Fruit fly (Drosophila melanogaster) whole organism, prepupa: ENCODE results near the gene Sec15.

Experiments
- CG10631 ChIP-seq: fragments of 200-800 bp; sonication (Bioruptor generic); optimal IDR thresholded peaks from 2 replicates; lab custom pipeline; 2016; ENCODE audit warnings: missing biosample characterization, missing genetic modification characterization
- CG10669 ChIP-seq: fragments of 200-800 bp; sonication (Bioruptor generic); optimal IDR thresholded peaks from 3 replicates; lab custom pipeline; 2018; ENCODE audit warnings: missing biosample characterization, mild to moderate bottlenecking, missing genetic modification characterization, moderate library complexity
- CG11294 ChIP-seq: fragments of 200-800 bp; sonication (Bioruptor generic); IDR thresholded peaks from 2 replicates; pipeline ENCODE4 v1.3.6; 2022; ENCODE audit warnings: missing biosample characterization, missing genetic modification characterization
- CG11762 ChIP-seq: fragments of 200-800 bp; sonication (Bioruptor generic); optimal IDR thresholded peaks from 3 replicates; lab custom pipeline; 2016; ENCODE audit warnings: missing biosample characterization, missing genetic modification characterization; ENCODE audit not compliant: insufficient read depth
- CG1621 ChIP-seq: fragments of 200-800 bp; sonication (Bioruptor generic); optimal IDR thresholded peaks from 3 replicates; lab custom pipeline; 2018; ENCODE audit warnings: missing biosample characterization, mild to moderate bottlenecking, missing genetic modification characterization
- CG3032 ChIP-seq: fragments of 200-800 bp; optimal IDR thresholded peaks from 2 replicates; lab custom pipeline; 2019; ENCODE audit warnings: missing biosample characterization, mild to moderate bottlenecking, missing genetic modification characterization, moderate library complexity
- CG31627 ChIP-seq: fragments of 200-800 bp; sonication (Bioruptor generic); optimal IDR thresholded peaks from 3 replicates; lab custom pipeline; 2016; ENCODE audit warnings: missing biosample characterization, missing genetic modification characterization
- CG34406 ChIP-seq: fragments of 200-800 bp; sonication (Bioruptor generic); optimal IDR thresholded peaks from 3 replicates; lab custom pipeline; 2016; ENCODE audit warnings: missing biosample characterization, missing genetic modification characterization
- CG3919 ChIP-seq: fragments of 200-800 bp; sonication (Bioruptor generic); optimal IDR thresholded peaks from 3 replicates; lab custom pipeline; 2016; ENCODE audit warnings: missing biosample characterization, missing genetic modification characterization
- CG4318 ChIP-seq: fragments of 200-800 bp; sonication (Bioruptor generic); optimal IDR thresholded peaks from 3 replicates; lab custom pipeline; 2017; ENCODE audit warnings: missing biosample characterization, mild to moderate bottlenecking, missing genetic modification characterization
- CG6276 ChIP-seq: fragments of 200-800 bp; sonication (Bioruptor generic); optimal IDR thresholded peaks from 2 replicates; lab custom pipeline; 2017; ENCODE audit warnings: missing biosample characterization, mild to moderate bottlenecking, missing genetic modification characterization
- CG6792 ChIP-seq: fragments of 200-800 bp; sonication (Bioruptor generic); optimal IDR thresholded peaks from 3 replicates; lab custom pipeline; 2016; ENCODE audit warnings: missing biosample characterization, missing genetic modification characterization
- CG6854 ChIP-seq: fragments of 200-800 bp; sonication (Bioruptor generic); optimal IDR thresholded peaks from 2 replicates; lab custom pipeline; 2017; ENCODE audit warnings: missing biosample characterization, mild to moderate bottlenecking, missing genetic modification characterization
- CG8319 ChIP-seq: fragments of 200-800 bp; sonication (Bioruptor generic); optimal IDR thresholded peaks from 3 replicates; lab custom pipeline; 2016; ENCODE audit warnings: missing biosample characterization, missing genetic modification characterization
- Eip78C ChIP-seq: fragments of 200-800 bp; sonication (Bioruptor generic); peaks from one replicate; lab custom pipeline; 2016; ENCODE audit warnings: missing biosample characterization, missing genetic modification characterization
- Eip93F ChIP-seq: fragments of 200-800 bp; sonication (Bioruptor generic); optimal IDR thresholded peaks from 2 replicates; lab custom pipeline; 2016; ENCODE audit warnings: missing biosample characterization, mild to moderate bottlenecking, missing genetic modification characterization
- Ets96B ChIP-seq: fragments of 200-800 bp; optimal IDR thresholded peaks from 2 replicates; lab custom pipeline; 2019; ENCODE audit warnings: missing biosample characterization, mild to moderate bottlenecking, missing genetic modification characterization, moderate library complexity
- Gug ChIP-seq: fragments of 200-800 bp; sonication (Bioruptor generic); IDR thresholded peaks from 2 replicates; pipeline ENCODE4 v1.3.6; 2022; ENCODE audit warnings: missing biosample characterization, missing genetic modification characterization
- Hr38 ChIP-seq: sonication (Bioruptor generic); optimal IDR thresholded peaks from 2 replicates; lab custom pipeline; 2016; ENCODE audit warnings: missing biosample characterization, missing genetic modification characterization
- Hr39 ChIP-seq: fragments of 200-800 bp; sonication (Bioruptor generic); optimal IDR thresholded peaks from 2 replicates; lab custom pipeline; 2016; ENCODE audit warnings: missing biosample characterization, missing genetic modification characterization
- Hr4 ChIP-seq: fragments of 200-800 bp; sonication (Bioruptor generic); optimal IDR thresholded peaks from 3 replicates; lab custom pipeline; 2016; ENCODE audit warnings: missing biosample characterization, missing genetic modification characterization
- Lpt ChIP-seq: fragments of 200-800 bp; sonication (Bioruptor generic); optimal IDR thresholded peaks from 3 replicates; lab custom pipeline; 2016; ENCODE audit warnings: missing biosample characterization, missing genetic modification characterization
- Sox15 ChIP-seq: fragments of 200-800 bp; sonication (Bioruptor generic); optimal IDR thresholded peaks from 3 replicates; lab custom pipeline; 2016; ENCODE audit warnings: missing biosample characterization, missing genetic modification characterization
- achi ChIP-seq: fragments of 200-800 bp; sonication (Bioruptor generic); optimal IDR thresholded peaks from 3 replicates; lab custom pipeline; 2016; ENCODE audit warnings: missing biosample characterization, missing genetic modification characterization
- acj6 ChIP-seq: fragments of 200-800 bp; sonication (Bioruptor generic); optimal IDR thresholded peaks from 3 replicates; lab custom pipeline; 2016; ENCODE audit warnings: missing biosample characterization, missing genetic modification characterization
- cyc ChIP-seq: fragments of 200-800 bp; sonication (Bioruptor generic); optimal IDR thresholded peaks from 3 replicates; lab custom pipeline; 2016; ENCODE audit warnings: missing biosample characterization, missing genetic modification characterization
- dsx ChIP-seq: fragments of 200-800 bp; optimal IDR thresholded peaks from 3 replicates; lab custom pipeline; 2019; ENCODE audit warnings: missing biosample characterization, mild to moderate bottlenecking, missing genetic modification characterization, moderate library complexity; ENCODE audit not compliant: poor library complexity, severe bottlenecking
- eg ChIP-seq: fragments of 200-800 bp; sonication (Bioruptor generic); IDR thresholded peaks from 3 replicates; pipeline ENCODE4 v1.3.6; 2022; ENCODE audit warnings: missing biosample characterization, missing genetic modification characterization
- esn ChIP-seq: fragments of 200-800 bp; sonication (Bioruptor generic); optimal IDR thresholded peaks from 2 replicates; lab custom pipeline; 2016; ENCODE audit warnings: missing biosample characterization, mild to moderate bottlenecking, missing genetic modification characterization, moderate library complexity
- fd59A ChIP-seq: fragments of 200-800 bp; sonication (Bioruptor generic); optimal IDR thresholded peaks from 2 replicates; lab custom pipeline; 2017; ENCODE audit warnings: missing biosample characterization, mild to moderate bottlenecking, missing genetic modification characterization, missing genetic modification reagents
- fd85E ChIP-seq: fragments of 200-800 bp; sonication (Bioruptor generic); optimal IDR thresholded peaks from 3 replicates; lab custom pipeline; 2016; ENCODE audit warnings: missing biosample characterization, missing genetic modification characterization
- fkh ChIP-seq: fragments of 200-800 bp; sonication (Bioruptor generic); optimal IDR thresholded peaks from 3 replicates; lab custom pipeline; 2017; ENCODE audit warnings: missing biosample characterization, mild to moderate bottlenecking, missing genetic modification characterization, moderate library complexity
- lz ChIP-seq: fragments of 200-800 bp; sonication (Bioruptor generic); optimal IDR thresholded peaks from 3 replicates; lab custom pipeline; 2016; ENCODE audit warnings: missing biosample characterization, missing genetic modification characterization
- pdm3 ChIP-seq: fragments of 200-800 bp; sonication (Bioruptor generic); optimal IDR thresholded peaks from 3 replicates; lab custom pipeline; 2016; ENCODE audit warnings: missing biosample characterization, missing genetic modification characterization
- spab ChIP-seq: fragments of 200-800 bp; sonication (Bioruptor generic); optimal IDR thresholded peaks from 2 replicates; lab custom pipeline; 2017; ENCODE audit warnings: missing biosample characterization, mild to moderate bottlenecking, missing genetic modification characterization, missing genetic modification reagents
- topi ChIP-seq: fragments of 200-800 bp; sonication (Bioruptor generic); optimal IDR thresholded peaks from 3 replicates; lab custom pipeline; 2016; ENCODE audit warnings: missing biosample characterization, missing genetic modification characterization
- vri ChIP-seq: fragments of 200-800 bp; sonication (Bioruptor generic); optimal IDR thresholded peaks from 3 replicates; lab custom pipeline; 2016; ENCODE audit warnings: missing biosample characterization, mild to moderate bottlenecking, missing genetic modification characterization

Sec15 gene

DNA sequence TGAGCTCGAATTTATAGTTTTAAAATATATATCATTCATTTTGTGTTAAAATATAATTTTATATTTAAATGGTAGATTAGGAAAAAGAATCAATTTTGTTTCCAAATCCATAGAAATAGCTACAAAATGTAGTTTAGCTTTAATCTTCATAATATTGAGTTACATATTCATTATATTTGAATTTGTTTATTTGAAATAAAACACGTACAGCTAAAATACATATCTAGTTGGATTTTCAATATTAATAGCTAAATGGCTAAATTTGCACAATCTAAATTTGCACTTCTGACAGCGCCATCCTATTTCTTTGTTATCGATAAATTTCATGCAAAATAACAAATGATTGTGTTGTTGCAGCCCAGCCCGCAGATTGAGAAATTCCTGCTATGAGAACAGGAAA is 26.2 kb upstream of the Sec15 start, which contains the start of gene Usp8:
Usp8 (plus strand) TSS at position 312 of the 400 bp plus-strand sequence.
- TF ChIP-seq CG6792 (GFP tag; lab: Kevin White, UChicago), result peak; percentile 9
- peak; percentile 25 for TF ChIP-seq CG3032
- peak; percentile 45 for TF ChIP-seq esn
- no peak for TF ChIP-seq Eip93F

DNA sequence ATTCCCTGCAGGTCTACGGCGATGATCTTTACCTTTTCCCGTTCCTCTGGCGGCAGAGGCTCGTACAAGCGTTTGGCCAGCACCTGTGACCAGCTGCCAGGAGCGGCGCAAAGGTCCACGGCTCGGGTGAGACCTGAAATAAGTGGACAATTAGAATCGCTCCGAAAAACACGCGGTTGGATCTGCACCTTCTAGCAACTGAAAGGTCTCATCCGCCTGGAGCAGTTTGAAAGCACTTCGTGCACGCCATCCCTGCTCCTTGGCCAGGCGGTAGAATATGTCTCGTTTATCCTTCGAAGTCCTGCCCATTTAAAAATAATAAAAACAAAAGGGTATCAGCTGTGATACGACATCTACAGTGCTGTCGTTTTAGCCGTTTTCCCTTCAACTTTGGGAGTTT is 25.7 kb upstream of the Sec15 start, which contains the start of gene Trm7-34:
Trm7-34 (minus strand) TSS at position 365 of the 400 bp plus-strand sequence.
- no peak for TF ChIP-seq CG10669 (GFP tag; lab: Kevin White, UChicago)
- no peak for TF ChIP-seq lz
- TF ChIP-seq Eip78C (GFP tag; lab: Kevin White, UChicago), result no peak
- TF ChIP-seq CG11294 (GFP tag; lab: Robert Waterston, UW), result no peak
- TF ChIP-seq Ets96B (tag; lab: Kevin White, UChicago), result no peak
- TF ChIP-seq CG8319 (GFP tag; lab: Kevin White, UChicago), result no peak
- no peak for TF ChIP-seq dsx (GFP tag; lab: Kevin White, UChicago)
- TF ChIP-seq CG6276, result no peak
- TF ChIP-seq fd85E (GFP tag; lab: Kevin White, UChicago), result no peak
- TF ChIP-seq topi (GFP tag; lab: Kevin White, UChicago), result no peak
- TF ChIP-seq, all 60 proteins: peak for 0

DNA sequence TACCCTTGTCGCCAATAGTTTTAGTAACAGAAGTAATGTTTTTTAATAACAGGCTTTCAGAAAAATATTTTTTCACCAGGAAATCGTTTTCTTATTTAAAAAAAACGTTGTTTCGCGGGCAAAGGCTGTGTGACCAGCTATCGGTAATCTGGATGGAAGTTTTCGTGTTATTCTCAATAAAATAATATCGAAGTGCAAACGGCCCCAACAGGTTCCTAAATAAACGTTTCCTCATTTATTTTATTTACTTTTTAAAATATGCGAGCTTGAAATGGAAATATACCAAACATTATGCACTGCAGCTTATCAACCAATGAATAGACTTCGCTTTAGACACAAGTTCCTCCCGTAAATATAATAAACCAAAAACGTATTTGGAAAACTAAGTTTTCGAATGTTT is 22.3 kb upstream of the Sec15 start, which contains the start of gene Ice2:
Ice2 (plus strand) TSS at position 167 of the 400 bp plus-strand sequence.
- no peak for TF ChIP-seq Hr4
- TF ChIP-seq esn, result peak; percentile 20

DNA sequence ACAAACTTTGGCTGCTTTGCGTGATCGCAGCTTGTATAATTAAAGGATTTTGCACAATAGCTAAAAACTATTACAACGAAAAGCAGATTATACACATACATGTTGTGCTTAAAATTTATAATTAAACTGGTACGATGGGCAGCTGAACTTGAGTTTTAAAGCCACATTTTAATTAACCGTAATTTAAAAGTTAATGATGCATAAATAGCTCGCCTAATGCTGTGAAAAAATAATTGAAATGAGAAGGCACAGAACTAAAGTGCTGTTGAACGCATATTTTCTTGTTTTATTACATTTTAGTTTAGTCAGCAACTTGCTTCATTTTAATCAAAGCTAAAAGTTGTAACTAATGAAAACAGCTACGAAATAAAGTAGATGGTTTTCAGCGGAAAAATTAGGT is 21.8 kb upstream of the Sec15 start, which contains the start of gene Obp93a:
Obp93a (minus strand) TSS at position 101 of the 400 bp plus-strand sequence.
- no peak for TF ChIP-seq pdm3 (GFP tag; lab: Kevin White, UChicago)
- no peak for TF ChIP-seq Lpt (GFP tag; lab: Kevin White, UChicago)
- TF ChIP-seq CG6792 (GFP tag; lab: Kevin White, UChicago), result no peak
- TF ChIP-seq CG6854 (GFP tag; lab: Kevin White, UChicago), result no peak
- TF ChIP-seq CG4318 (GFP tag; lab: Kevin White, UChicago), result no peak
- no peak for TF ChIP-seq acj6
- no peak for TF ChIP-seq spab (GFP tag; lab: Kevin White, UChicago)
- TF ChIP-seq CG3919 (GFP tag; lab: Kevin White, UChicago), result no peak
- no peak for TF ChIP-seq CG6276
- no peak for TF ChIP-seq CG3032
- TF ChIP-seq Gug (GFP tag; lab: Robert Waterston, UW), result no peak
- TF ChIP-seq topi (GFP tag; lab: Kevin White, UChicago), result no peak
- TF ChIP-seq eg (GFP tag; lab: Robert Waterston, UW), result no peak

DNA sequence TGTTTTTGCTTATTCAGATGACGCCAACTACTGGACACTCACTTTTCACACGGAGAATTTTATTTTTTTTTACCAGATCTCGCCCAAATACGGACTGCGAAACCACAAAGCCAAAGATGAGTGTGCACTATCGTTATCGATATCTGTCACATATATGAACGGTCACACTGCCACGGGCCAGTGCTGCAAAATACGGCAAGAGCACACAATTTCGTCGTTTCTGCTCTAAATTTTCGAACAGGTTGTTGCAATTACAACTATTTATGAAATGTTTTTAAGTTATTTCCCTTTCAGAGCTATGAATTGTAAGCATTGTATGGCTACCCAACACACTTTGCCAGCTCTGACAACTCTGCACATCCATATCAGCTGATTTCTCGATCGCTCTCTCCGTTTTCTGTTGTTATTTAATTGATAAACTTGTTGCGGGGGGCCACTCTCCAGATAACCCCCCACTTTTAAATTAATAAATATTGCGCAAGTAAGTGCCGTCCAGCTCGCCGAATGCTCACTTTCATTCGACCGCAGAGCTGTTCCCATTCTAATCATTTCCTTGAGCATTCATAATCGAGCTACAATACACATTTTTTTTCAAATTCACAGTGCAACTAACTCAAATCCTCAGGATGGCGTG is 19.7 kb upstream of the Sec15 start, which contains the start of the genes slmb and CG5793:
slmb (minus strand) TSS at position 134 of the 634 bp plus-strand sequence.
CG5793 (plus strand) TSS at position 222 of the 634 bp plus-strand sequence.
- no peak for TF ChIP-seq fd59A
- TF ChIP-seq spab (GFP tag; lab: Kevin White, UChicago), result no peak
- TF ChIP-seq CG31627 (GFP tag; lab: Kevin White, UChicago), result peak; percentile 70
- no peak for TF ChIP-seq fkh (GFP tag; lab: Kevin White, UChicago)
- TF ChIP-seq CG6276, result no peak
- peak; percentile 58 for TF ChIP-seq esn
- no peak for TF ChIP-seq CG11762 (GFP tag; lab: Kevin White, UChicago)
- TF ChIP-seq Ets96B (tag; lab: Kevin White, UChicago), result no peak
- no peak for TF ChIP-seq Hr38 (GFP tag; lab: Kevin White, UChicago)
- peak; percentile 55 for TF ChIP-seq Hr39 (GFP tag; lab: Kevin White, UChicago)
- peak; percentile 49 for TF ChIP-seq cyc
- peak; percentile 100 for TF ChIP-seq vri (GFP tag; lab: Kevin White, UChicago)
- peak; percentile 29; the same call in 1 of the 3 replicates for TF ChIP-seq eg (GFP tag; lab: Robert Waterston, UW)
- peak; percentile 22 for TF ChIP-seq CG34406 (GFP tag; lab: Kevin White, UChicago)
- TF ChIP-seq CG3032, result peak; percentile 38
- peak; percentile 40 for TF ChIP-seq CG6792 (GFP tag; lab: Kevin White, UChicago)
- peak; percentile 83 for TF ChIP-seq Eip78C (GFP tag; lab: Kevin White, UChicago)
- TF ChIP-seq lz, result peak; percentile 53
- TF ChIP-seq Gug (GFP tag; lab: Robert Waterston, UW), result 0 out of 2 replicates have a peak, but pooled peaks have one; percentile 11
- peak; percentile 36 for TF ChIP-seq topi (GFP tag; lab: Kevin White, UChicago)
- TF ChIP-seq CG10631 (GFP tag; lab: Kevin White, UChicago), result peak; percentile 44
- TF ChIP-seq CG4318 (GFP tag; lab: Kevin White, UChicago), result no peak
- no peak for TF ChIP-seq CG1621
- TF ChIP-seq Sox15 (GFP tag; lab: Kevin White, UChicago), result peak; percentile 29
- peak; percentile 78 for TF ChIP-seq achi (GFP tag; lab: Kevin White, UChicago)
- TF ChIP-seq, all 60 proteins: peak for 16
